Worm (Caenorhabditis elegans): ENCODE measurements around the gene D2007.1.

ce11 chrIII:8148751-8149150 is 6.5 kb upstream of the D2007.1 start, which contains the start of gene D2007.2:
- TF ChIP-seq unc-86 (tag; optimal IDR thresholded peaks at IDR 0.05) = no peak
- TF ChIP-seq ama-1 (optimal IDR thresholded peaks at IDR 0.05) = no peak
- TF ChIP-seq pag-3 (tag; optimal IDR thresholded peaks at IDR 0.05; ENCODE audit: borderline replicate concordance, insufficient read depth) = no peak
- no peak for TF ChIP-seq sup-37 (GFP tag; optimal IDR thresholded peaks at IDR 0.05)
- TF ChIP-seq mdl-1 (tag; optimal IDR thresholded peaks at IDR 0.05) = no peak
- no peak for TF ChIP-seq nhr-76 (tag; optimal IDR thresholded peaks at IDR 0.05)
- no peak for TF ChIP-seq nhr-84 (tag; optimal IDR thresholded peaks at IDR 0.05)
- no peak for TF ChIP-seq pqm-1 (tag; optimal IDR thresholded peaks at IDR 0.05)
- TF ChIP-seq nhr-12 (tag; optimal IDR thresholded peaks at IDR 0.05) = no peak
- TF ChIP-seq lin-15B (tag; optimal IDR thresholded peaks at IDR 0.05) = no peak
- TF ChIP-seq lin-39 (tag; optimal IDR thresholded peaks at IDR 0.05) = no peak
- TF ChIP-seq ceh-82 (tag; optimal IDR thresholded peaks at IDR 0.05) = no peak
- TF ChIP-seq ceh-90 (tag; optimal IDR thresholded peaks at IDR 0.05) = no peak
- TF ChIP-seq nhr-28 (tag; optimal IDR thresholded peaks at IDR 0.05) = no peak

Data from whole organism, L1 larva.